Worm (Caenorhabditis elegans): ENCODE data around the gene scl-23.

DNA sequence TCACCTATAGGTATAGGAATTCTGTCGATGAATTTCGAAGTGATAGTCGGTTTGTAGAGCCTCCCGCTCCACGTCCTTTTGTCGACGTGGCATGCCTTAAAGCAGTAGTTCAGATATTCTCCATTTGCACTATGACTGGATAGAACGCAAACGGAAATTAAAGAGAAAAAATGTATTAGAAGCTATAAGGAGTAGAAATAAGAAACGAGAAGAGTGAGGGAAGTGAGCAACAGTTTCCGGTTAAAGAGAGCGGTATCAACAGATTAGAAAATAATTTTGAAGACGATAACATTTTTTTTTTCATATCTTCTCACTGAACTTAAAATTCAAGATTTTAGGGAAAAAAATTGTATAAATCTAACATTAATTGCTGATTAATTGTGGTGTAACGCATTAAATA lies 36.4 kb downstream of the scl-23 start, which contains the start of gene T05C7.4:
- TF ChIP-seq pqm-1 (tag; optimal IDR thresholded peaks at IDR 0.05), result no peak
- TF ChIP-seq sox-4 (tag; optimal IDR thresholded peaks at IDR 0.05), result no peak
- no peak for TF ChIP-seq ceh-82 (tag; optimal IDR thresholded peaks at IDR 0.05)
- no peak for TF ChIP-seq skn-1 (tag; optimal IDR thresholded peaks at IDR 0.05)
- TF ChIP-seq nhr-77 (tag; optimal IDR thresholded peaks at IDR 0.05), result no peak
